Worm (Caenorhabditis elegans): Measurements from ENCODE around the gene F46G10.1.

F46G10.1 gene

ce11 chrX:13359800-13360199, 48.2 kb upstream of the F46G10.1 start (continued):
- peak; percentile 27 for TF ChIP-seq snu-23 (GFP tag; optimal IDR thresholded peaks at IDR 0.05)
- peak; percentile 58 for TF ChIP-seq elt-2 (tag; optimal IDR thresholded peaks at IDR 0.05)
- no peak for TF ChIP-seq swsn-7 (tag; optimal IDR thresholded peaks at IDR 0.05)
- TF ChIP-seq nhr-19 (GFP tag; conservative IDR thresholded peaks at IDR 0.05) = peak; percentile 89
- no peak for TF ChIP-seq ceh-82 (tag; optimal IDR thresholded peaks at IDR 0.05)
- TF ChIP-seq mdl-1 (tag; optimal IDR thresholded peaks at IDR 0.05) = no peak
- TF ChIP-seq aly-2 (tag; optimal IDR thresholded peaks at IDR 0.05) = no peak
- TF ChIP-seq lin-15B (tag; optimal IDR thresholded peaks at IDR 0.05) = no peak
- no peak for TF ChIP-seq hpl-2 (GFP tag; optimal IDR thresholded peaks at IDR 0.05)
- peak in 1 of 2 experiments; percentile 8 for TF ChIP-seq lin-35 (GFP tag; optimal IDR thresholded peaks at IDR 0.05)
- no peak for TF ChIP-seq sptf-1 (tag; optimal IDR thresholded peaks at IDR 0.05)
- TF ChIP-seq nhr-84 (tag; optimal IDR thresholded peaks at IDR 0.05) = no peak
- TF ChIP-seq dpl-1 (GFP tag; optimal IDR thresholded peaks at IDR 0.05) = no peak
- TF ChIP-seq unc-30 (tag; optimal IDR thresholded peaks at IDR 0.05) = no peak
- no peak for TF ChIP-seq isw-1 (GFP tag; IDR thresholded peaks at IDR 0.05)
- TF ChIP-seq ceh-90 (tag; optimal IDR thresholded peaks at IDR 0.05) = no peak
- no peak for TF ChIP-seq ets-5 (GFP tag; IDR thresholded peaks at IDR 0.05)
- TF ChIP-seq hlh-17 (GFP tag; optimal IDR thresholded peaks at IDR 0.05; ENCODE audit: borderline replicate concordance) = no peak
- TF ChIP-seq pqm-1 (tag; optimal IDR thresholded peaks at IDR 0.05) = no peak
- TF ChIP-seq tlp-1 (tag; optimal IDR thresholded peaks at IDR 0.05) = no peak
- TF ChIP-seq grh-1 (GFP tag; IDR thresholded peaks at IDR 0.05) = no peak
- no peak for TF ChIP-seq ceh-8 (GFP tag; optimal IDR thresholded peaks at IDR 0.05)
- peak in 1 of 6 experiments; percentile 25 for TF ChIP-seq elt-3 (tag; optimal IDR thresholded peaks at IDR 0.05)
- TF ChIP-seq nhr-71 (tag; optimal IDR thresholded peaks at IDR 0.05) = peak; percentile 21
- peak; percentile 38 for TF ChIP-seq nhr-90 (tag; optimal IDR thresholded peaks at IDR 0.05; ENCODE audit: poor library complexity)
- no peak for TF ChIP-seq ama-1 (optimal IDR thresholded peaks at IDR 0.05)
- no peak for TF ChIP-seq efl-1 (optimal IDR thresholded peaks at IDR 0.05)
- peak in 1 of 2 experiments; percentile 54 for TF ChIP-seq efl-1 (GFP tag; optimal IDR thresholded peaks at IDR 0.05 in 1 of 2)
- no peak for TF ChIP-seq zip-4 (GFP tag; optimal IDR thresholded peaks at IDR 0.05)
- no peak for TF ChIP-seq efl-3 (GFP tag; optimal IDR thresholded peaks at IDR 0.05)
- TF ChIP-seq ztf-4 (tag; optimal IDR thresholded peaks at IDR 0.05) = no peak
- peak; percentile 68 for TF ChIP-seq nhr-20 (tag; optimal IDR thresholded peaks at IDR 0.05)
- TF ChIP-seq nhr-237 (tag; optimal IDR thresholded peaks at IDR 0.05) = no peak
- TF ChIP-seq mef-2 (tag; optimal IDR thresholded peaks at IDR 0.05) = no peak
- TF ChIP-seq nhr-11 (tag; optimal IDR thresholded peaks at IDR 0.05) = no peak
- TF ChIP-seq ceh-63 (GFP tag; optimal IDR thresholded peaks at IDR 0.05) = no peak
- no peak for TF ChIP-seq xbp-1 (tag; optimal IDR thresholded peaks at IDR 0.05)
- no peak for TF ChIP-seq fkh-8 (tag; optimal IDR thresholded peaks at IDR 0.05)
- no peak for TF ChIP-seq egl-27 (tag; optimal IDR thresholded peaks at IDR 0.05)
- no peak for TF ChIP-seq F16B12.6 (tag; optimal IDR thresholded peaks at IDR 0.05)
- TF ChIP-seq unc-98 (GFP tag; IDR thresholded peaks at IDR 0.05) = no peak
- TF ChIP-seq fkh-4 (tag; optimal IDR thresholded peaks at IDR 0.05; ENCODE audit: borderline replicate concordance) = no peak

DNA sequence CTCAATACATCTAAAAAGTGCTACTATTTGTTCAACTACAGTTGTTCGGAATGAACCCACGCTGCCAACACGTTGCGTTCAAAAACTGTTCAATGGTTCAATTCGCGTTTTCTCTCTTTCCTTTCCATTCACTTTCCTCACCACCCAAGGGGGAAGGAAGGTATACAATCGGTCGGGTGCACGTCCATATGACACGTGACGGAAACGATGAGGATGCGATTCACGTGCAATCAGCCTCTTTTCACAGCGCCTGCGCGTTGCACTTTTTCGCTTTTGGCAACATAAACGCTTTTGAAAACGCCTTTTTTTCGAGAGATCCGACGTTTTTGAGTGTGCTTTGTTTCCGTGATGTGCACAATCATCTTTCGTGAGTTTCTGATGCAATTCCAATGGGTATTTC, 47.0 kb upstream of the F46G10.1 start:
- no peak for TF ChIP-seq fkh-4 (tag; optimal IDR thresholded peaks at IDR 0.05; ENCODE audit: borderline replicate concordance)
- no peak for TF ChIP-seq ceh-8 (GFP tag; optimal IDR thresholded peaks at IDR 0.05)
- TF ChIP-seq fos-1 (tag; optimal IDR thresholded peaks at IDR 0.05) = peak; percentile 14
- TF ChIP-seq nhr-19 (GFP tag; conservative IDR thresholded peaks at IDR 0.05) = peak; percentile 97
- no peak for TF ChIP-seq tlp-1 (tag; optimal IDR thresholded peaks at IDR 0.05)
- TF ChIP-seq rnt-1 (tag; optimal IDR thresholded peaks at IDR 0.05) = peak; percentile 68
- TF ChIP-seq lir-3 (tag; optimal IDR thresholded peaks at IDR 0.05; ENCODE audit: poor library complexity) = peak; percentile 53
- no peak for TF ChIP-seq zag-1 (tag; optimal IDR thresholded peaks at IDR 0.05)
- peak; percentile 75 for TF ChIP-seq irx-1 (tag; optimal IDR thresholded peaks at IDR 0.05)
- peak; percentile 76 for TF ChIP-seq mep-1 (tag; optimal IDR thresholded peaks at IDR 0.05)
- TF ChIP-seq jun-1 (tag; optimal IDR thresholded peaks at IDR 0.05) = peak; percentile 84
- peak; percentile 74 for TF ChIP-seq sox-4 (tag; optimal IDR thresholded peaks at IDR 0.05)
- peak; percentile 93 for TF ChIP-seq snu-23 (GFP tag; optimal IDR thresholded peaks at IDR 0.05)
- TF ChIP-seq efl-1 (optimal IDR thresholded peaks at IDR 0.05) = peak; percentile 38 to 44
- TF ChIP-seq efl-1 (GFP tag; optimal IDR thresholded peaks at IDR 0.05 in 1 of 2) = peak in 1 of 2 experiments; percentile 91
- TF ChIP-seq nhr-11 (tag; optimal IDR thresholded peaks at IDR 0.05) = peak; percentile 81
- no peak for TF ChIP-seq egl-13 (tag; optimal IDR thresholded peaks at IDR 0.05)
- no peak for TF ChIP-seq ets-5 (GFP tag; IDR thresholded peaks at IDR 0.05)
- peak; percentile 35 to 85 for TF ChIP-seq lin-35 (GFP tag; optimal IDR thresholded peaks at IDR 0.05)
- peak; percentile 85 for TF ChIP-seq unc-130 (tag; optimal IDR thresholded peaks at IDR 0.05)
- no peak for TF ChIP-seq nhr-84 (tag; optimal IDR thresholded peaks at IDR 0.05)
- no peak for TF ChIP-seq hpl-2 (GFP tag; optimal IDR thresholded peaks at IDR 0.05)
- peak; percentile 84 for TF ChIP-seq C16A3.4 (tag; optimal IDR thresholded peaks at IDR 0.05)
- peak; percentile 72 to 98 for TF ChIP-seq mdl-1 (tag; optimal IDR thresholded peaks at IDR 0.05)
